Worm (Caenorhabditis elegans) whole organism, midembryonic: ENCODE data around the gene T05G5.5.

Experiments
- T22C8.4 ChIP-seq: fragments of 200-800 bp; sonication (Bioruptor generic); IDR thresholded peaks from 2 replicates; pipeline ENCODE4 v1.3.6; 2022; ENCODE audit warnings: missing genetic modification characterization, missing compliant biosample characterization
- flt-1 ChIP-seq: fragments of 200-800 bp; sonication (Bioruptor generic); IDR thresholded peaks from 2 replicates; pipeline ENCODE4 v1.3.6; 2022; ENCODE audit warnings: missing genetic modification characterization, missing compliant biosample characterization
- klf-2 ChIP-seq: fragments of 200-800 bp; sonication (Bioruptor generic); conservative IDR thresholded peaks from 2 replicates; pipeline ENCODE4 v1.3.6; 2022; ENCODE audit warnings: missing genetic modification reagents, missing genetic modification characterization, missing compliant biosample characterization
- med-1 ChIP-seq: sonication (generic microtip); optimal IDR thresholded peaks from 2 replicates; lab custom pipeline; 2017; ENCODE audit warnings: missing genetic modification characterization, mild to moderate bottlenecking, missing compliant biosample characterization, antibody characterized with exemption, missing genetic modification reagents; ENCODE audit not compliant: insufficient read depth
- ref-1 ChIP-seq: fragments of 200-800 bp; sonication (Bioruptor generic); conservative IDR thresholded peaks from 2 replicates; pipeline ENCODE4 v1.3.6; 2022; ENCODE audit warnings: missing genetic modification reagents, missing genetic modification characterization, missing compliant biosample characterization
- tab-1 ChIP-seq: fragments of 200-800 bp; sonication (Bioruptor generic); IDR thresholded peaks from 2 replicates; pipeline ENCODE4 v1.3.6; 2022; ENCODE audit warnings: missing genetic modification characterization, missing compliant biosample characterization
- ztf-23 ChIP-seq: fragments of 200-800 bp; sonication (Bioruptor generic); IDR thresholded peaks from 2 replicates; pipeline ENCODE4 v1.3.6; 2022; ENCODE audit warnings: missing genetic modification reagents, missing genetic modification characterization, missing compliant biosample characterization
- ztf-29 ChIP-seq: fragments of 200-800 bp; sonication (Bioruptor generic); IDR thresholded peaks from 2 replicates; pipeline ENCODE4 v1.3.6; 2022; ENCODE audit warnings: missing genetic modification reagents, missing genetic modification characterization, missing compliant biosample characterization

- TF ChIP-seq med-1 (GFP tag; lab: Kevin White, UChicago) (no peak), flt-1 (no peak), ztf-23 (no peak), klf-2 (GFP tag; lab: Robert Waterston, UW) (no peak), ztf-29 (GFP tag; lab: Robert Waterston, UW) (no peak), T22C8.4 (GFP tag; lab: Robert Waterston, UW) (no peak), tab-1 (GFP tag; lab: Robert Waterston, UW) (no peak), ref-1 (GFP tag; lab: Robert Waterston, UW) (no peak)
These were observed 24.7 kb upstream of the T05G5.5 start for ce11 chrIII:9775916-9776315.
